Worm (Caenorhabditis elegans): ENCODE data around the gene C08B6.18.

The C08B6.18 gene

ce11 chrV:10086141-10086540 lies 47.8 kb downstream of the C08B6.18 start:
- TF ChIP-seq unc-98 (GFP tag; IDR thresholded peaks at IDR 0.05): no peak
- TF ChIP-seq fos-1 (tag; optimal IDR thresholded peaks at IDR 0.05): no peak
- TF ChIP-seq nhr-77 (tag; optimal IDR thresholded peaks at IDR 0.05): no peak
- TF ChIP-seq lir-3 (tag; optimal IDR thresholded peaks at IDR 0.05; ENCODE audit: poor library complexity): no peak
- no peak for TF ChIP-seq nhr-20 (tag; optimal IDR thresholded peaks at IDR 0.05)
- TF ChIP-seq lin-14 (GFP tag; optimal IDR thresholded peaks at IDR 0.05): peak; percentile 6
- TF ChIP-seq hlh-17 (GFP tag; optimal IDR thresholded peaks at IDR 0.05; ENCODE audit: borderline replicate concordance): no peak
- no peak for TF ChIP-seq fkh-8 (tag; optimal IDR thresholded peaks at IDR 0.05)
- peak; percentile 31 for TF ChIP-seq rnt-1 (tag; optimal IDR thresholded peaks at IDR 0.05)
- no peak for TF ChIP-seq sptf-1 (tag; optimal IDR thresholded peaks at IDR 0.05)
- no peak for TF ChIP-seq nhr-85 (tag)
- TF ChIP-seq ztf-11 (tag; optimal IDR thresholded peaks at IDR 0.05): no peak
- TF ChIP-seq unc-30 (tag; optimal IDR thresholded peaks at IDR 0.05): no peak

ce11 chrV:10084864-10085263 lies 49.1 kb downstream of the C08B6.18 start, which contains the start of gene R04B5.6:
R04B5.6 (plus strand) TSS chrV:10085164.
- peak; percentile 37 for TF ChIP-seq nhr-85 (tag)
- no peak for TF ChIP-seq ama-1 (optimal IDR thresholded peaks at IDR 0.05)
